Fruit fly (Drosophila melanogaster) whole organism, embryonic: ENCODE measurements around the gene Cyp28c1.

Experiments used
- ATbp ChIP-seq: fragments of 200-800 bp; sonication (Bioruptor generic); optimal IDR thresholded peaks from 2 replicates; lab custom pipeline; 2017; ENCODE audit warnings: missing biosample characterization, mild to moderate bottlenecking, missing genetic modification characterization, missing genetic modification reagents
- C15 ChIP-seq: fragments of 200-800 bp; sonication (Bioruptor generic); IDR thresholded peaks from 3 replicates; pipeline ENCODE4 v1.3.6; 2022; ENCODE audit warnings: missing biosample characterization, missing genetic modification characterization
- CG10366 ChIP-seq: fragments of 200-800 bp; sonication (Bioruptor generic); IDR thresholded peaks from 2 replicates; pipeline ENCODE4 v1.3.6; 2022; ENCODE audit warnings: missing biosample characterization, missing genetic modification characterization
- CG10462 ChIP-seq: fragments of 200-800 bp; sonication (Bioruptor generic); optimal IDR thresholded peaks from 2 replicates; lab custom pipeline; 2016; ENCODE audit warnings: missing biosample characterization, missing genetic modification characterization
- CG10565 ChIP-seq: fragments of 200-800 bp; sonication (Bioruptor generic); optimal IDR thresholded peaks from 3 replicates; lab custom pipeline; 2016; ENCODE audit warnings: missing biosample characterization, mild to moderate bottlenecking, missing genetic modification characterization
- CG10959 ChIP-seq: fragments of 200-800 bp; sonication (Bioruptor generic); IDR thresholded peaks from 2 replicates; pipeline ENCODE4 v1.3.6; 2022; ENCODE audit warnings: missing biosample characterization, missing genetic modification characterization
- CG11085 ChIP-seq: fragments of 200-800 bp; sonication (Bioruptor generic); IDR thresholded peaks from 2 replicates; pipeline ENCODE4 v1.3.6; 2022; ENCODE audit warnings: missing biosample characterization, missing genetic modification characterization
- CG14860 ChIP-seq: fragments of 200-800 bp; sonication (Bioruptor generic); IDR thresholded peaks from 3 replicates; pipeline ENCODE4 v1.3.6; 2022; ENCODE audit warnings: missing biosample characterization, missing genetic modification characterization; ENCODE audit not compliant: partially characterized antibody
- CG15269 ChIP-seq: fragments of 200-800 bp; sonication (Bioruptor generic); optimal IDR thresholded peaks from 2 replicates; lab custom pipeline; 2018; ENCODE audit warnings: missing biosample characterization, mild to moderate bottlenecking, missing genetic modification characterization, moderate library complexity
- CG16813 ChIP-seq: fragments of 200-800 bp; sonication (Bioruptor generic); IDR thresholded peaks from 3 replicates; pipeline ENCODE4 v1.3.6; 2022; ENCODE audit warnings: missing biosample characterization, missing genetic modification characterization; ENCODE audit not compliant: partially characterized antibody
- CG16815 ChIP-seq: fragments of 200-800 bp; sonication (Bioruptor generic); optimal IDR thresholded peaks from 3 replicates; lab custom pipeline; 2017; ENCODE audit warnings: missing biosample characterization, mild to moderate bottlenecking, missing genetic modification characterization
- CG17186 ChIP-seq: fragments of 200-800 bp; sonication (Bioruptor generic); optimal IDR thresholded peaks from 3 replicates; lab custom pipeline; 2017; ENCODE audit warnings: missing biosample characterization, missing genetic modification reagents, missing genetic modification characterization
- CG2202 ChIP-seq: fragments of 200-800 bp; sonication (Bioruptor generic); optimal IDR thresholded peaks from 2 replicates; lab custom pipeline; 2018; ENCODE audit warnings: missing biosample characterization, mild to moderate bottlenecking, missing genetic modification characterization
- CG2889 ChIP-seq: fragments of 200-800 bp; sonication (Bioruptor generic); IDR thresholded peaks from 3 replicates; pipeline ENCODE4 v1.3.6; 2022; ENCODE audit warnings: missing biosample characterization, missing genetic modification characterization
- CG30431 ChIP-seq: fragments of 200-800 bp; sonication (Bioruptor generic); optimal IDR thresholded peaks from 2 replicates; lab custom pipeline; 2017; ENCODE audit warnings: missing biosample characterization, missing genetic modification characterization
- CG42726 ChIP-seq: fragments of 200-800 bp; sonication (Bioruptor generic); IDR thresholded peaks from 2 replicates; pipeline ENCODE4 v1.3.6; 2022; ENCODE audit warnings: missing biosample characterization, missing genetic modification characterization; ENCODE audit not compliant: partially characterized antibody
- CG4282 ChIP-seq: fragments of 200-800 bp; sonication (Bioruptor generic); optimal IDR thresholded peaks from 2 replicates; lab custom pipeline; 2016; ENCODE audit warnings: missing biosample characterization, missing genetic modification characterization
- CG6175 ChIP-seq: fragments of 200-800 bp; sonication (Bioruptor generic); IDR thresholded peaks from 3 replicates; pipeline ENCODE4 v1.3.6; 2022; ENCODE audit warnings: missing biosample characterization, missing genetic modification characterization
- CG7928 ChIP-seq: fragments of 200-800 bp; sonication (Bioruptor generic); optimal IDR thresholded peaks from 2 replicates; lab custom pipeline; 2017; ENCODE audit warnings: missing biosample characterization, mild to moderate bottlenecking, missing genetic modification characterization
- CG7963 ChIP-seq: fragments of 200-800 bp; sonication (Bioruptor generic); IDR thresholded peaks from 3 replicates; pipeline ENCODE4 v1.3.6; 2022; ENCODE audit warnings: missing biosample characterization, missing genetic modification characterization; ENCODE audit not compliant: partially characterized antibody
- Ets65A ChIP-seq: fragments of 200-800 bp; sonication (Bioruptor generic); peaks from one replicate; lab custom pipeline; 2016; ENCODE audit warnings: missing biosample characterization, missing genetic modification characterization
- HHEX ChIP-seq: fragments of 200-800 bp; sonication (Bioruptor generic); optimal IDR thresholded peaks from 3 replicates; lab custom pipeline; 2017; ENCODE audit warnings: missing biosample characterization, mild to moderate bottlenecking, missing genetic modification characterization, missing genetic modification reagents
- Hr78 ChIP-seq, 2 experiments: fragments of 200-800 bp in 1 of 2; fragments of >200 bp in 1 of 2; sonication (Bioruptor generic) in 1 of 2; optimal IDR thresholded peaks; 2 replicates each; lab custom pipeline; 2017 to 2019; ENCODE audit warnings: missing biosample characterization in 2 of 2, missing genetic modification characterization in 2 of 2, mild to moderate bottlenecking in 1 of 2, moderate library complexity in 1 of 2
- Lpt ChIP-seq: fragments of >200 bp; optimal IDR thresholded peaks from 2 replicates; lab custom pipeline; 2018; ENCODE audit warnings: missing biosample characterization, missing genetic modification characterization
- Mes4 ChIP-seq: fragments of 200-800 bp; sonication (Bioruptor generic); optimal IDR thresholded peaks from 2 replicates; lab custom pipeline; 2016; ENCODE audit warnings: missing biosample characterization, missing genetic modification characterization
- Oaz ChIP-seq: fragments of 200-800 bp; sonication (Bioruptor generic); IDR thresholded peaks from 2 replicates; pipeline ENCODE4 v1.3.6; 2022; ENCODE audit warnings: missing biosample characterization, missing genetic modification characterization
- Oli ChIP-seq: fragments of 200-800 bp; sonication (Bioruptor generic); optimal IDR thresholded peaks from 2 replicates; lab custom pipeline; 2018; ENCODE audit warnings: missing biosample characterization, mild to moderate bottlenecking, missing genetic modification characterization, moderate library complexity
- Rfx ChIP-seq: fragments of 200-800 bp; sonication (Bioruptor generic); IDR thresholded peaks from 2 replicates; pipeline ENCODE4 v1.3.6; 2022; ENCODE audit warnings: missing biosample characterization, missing genetic modification characterization
- Scr ChIP-seq: fragments of 200-800 bp; sonication (Bioruptor generic); IDR thresholded peaks from 2 replicates; pipeline ENCODE4 v1.3.6; 2022; ENCODE audit warnings: missing biosample characterization, missing genetic modification characterization; ENCODE audit not compliant: partially characterized antibody
- Taf1 ChIP-seq: fragments of 200-800 bp; sonication (Bioruptor generic); IDR thresholded peaks from 2 replicates; pipeline ENCODE4 v1.3.6; 2022; ENCODE audit warnings: missing biosample characterization, missing genetic modification characterization
- amos ChIP-seq: fragments of 200-800 bp; sonication (Bioruptor generic); IDR thresholded peaks from 2 replicates; pipeline ENCODE4 v1.3.6; 2022; ENCODE audit warnings: missing biosample characterization, missing genetic modification characterization; ENCODE audit not compliant: partially characterized antibody
- az2 ChIP-seq: fragments of 200-800 bp; sonication (Bioruptor generic); optimal IDR thresholded peaks from 3 replicates; lab custom pipeline; 2016; ENCODE audit warnings: missing biosample characterization, missing genetic modification characterization
- bbx ChIP-seq: fragments of 200-800 bp; sonication (Bioruptor generic); IDR thresholded peaks from 2 replicates; pipeline ENCODE4 v1.3.6; 2022; ENCODE audit warnings: missing biosample characterization, missing genetic modification characterization; ENCODE audit not compliant: partially characterized antibody
- bsh ChIP-seq, 2 experiments: fragments of 200-800 bp; sonication (Bioruptor generic); optimal IDR thresholded peaks; 2 replicates each; lab custom pipeline; 2017 to 2018; ENCODE audit warnings: mild to moderate bottlenecking in 2 of 2, missing biosample characterization in 2 of 2, missing genetic modification characterization in 2 of 2, moderate library complexity in 1 of 2
- chinmo ChIP-seq: fragments of 200-800 bp; sonication (Bioruptor generic); IDR thresholded peaks from 4 replicates; pipeline ENCODE4 v1.3.6; 2022; ENCODE audit warnings: missing biosample characterization, missing genetic modification characterization; ENCODE audit not compliant: partially characterized antibody
- crol ChIP-seq: fragments of 200-800 bp; sonication (Bioruptor generic); IDR thresholded peaks from 2 replicates; pipeline ENCODE4 v1.3.6; 2022; ENCODE audit warnings: missing biosample characterization, missing genetic modification characterization
- dan ChIP-seq: fragments of 200-800 bp; sonication (Bioruptor generic); IDR thresholded peaks from 2 replicates; pipeline ENCODE4 v1.3.6; 2022; ENCODE audit warnings: missing biosample characterization, missing genetic modification characterization
- dati ChIP-seq: fragments of 200-800 bp; sonication (Bioruptor generic); IDR thresholded peaks from 2 replicates; pipeline ENCODE4 v1.3.6; 2022; ENCODE audit warnings: missing biosample characterization, missing genetic modification characterization
- dm ChIP-seq: fragments of 200-800 bp; sonication (Bioruptor generic); optimal IDR thresholded peaks from 3 replicates; lab custom pipeline; 2016; ENCODE audit warnings: missing biosample characterization, missing genetic modification characterization
- eyg ChIP-seq: fragments of 200-800 bp; sonication (Bioruptor generic); optimal IDR thresholded peaks from 3 replicates; lab custom pipeline; 2016; ENCODE audit warnings: missing biosample characterization, missing genetic modification characterization
- gce ChIP-seq: fragments of 200-800 bp; sonication (Bioruptor generic); IDR thresholded peaks from 3 replicates; pipeline ENCODE4 v1.3.6; 2022; ENCODE audit warnings: missing biosample characterization, missing genetic modification characterization
- jumu ChIP-seq: fragments of 200-800 bp; sonication (Bioruptor generic); optimal IDR thresholded peaks from 3 replicates; lab custom pipeline; 2016; ENCODE audit warnings: missing biosample characterization, missing genetic modification characterization
- lola ChIP-seq, 3 experiments: fragments of >200 bp in 2 of 3; fragments of 200-800 bp in 1 of 3; sonication (Bioruptor generic) in 1 of 3; optimal IDR thresholded peaks; 2 replicates each; lab custom pipeline; 2017 to 2019; ENCODE audit warnings: missing biosample characterization in 3 of 3, missing genetic modification characterization in 3 of 3, mild to moderate bottlenecking in 1 of 3, moderate library complexity in 1 of 3
- maf-S ChIP-seq: fragments of 200-800 bp; sonication (Bioruptor generic); optimal IDR thresholded peaks from 2 replicates; lab custom pipeline; 2016; ENCODE audit warnings: missing biosample characterization, missing genetic modification characterization
- nerfin-2 ChIP-seq: fragments of 200-800 bp; sonication (Bioruptor generic); IDR thresholded peaks from 2 replicates; pipeline ENCODE4 v1.3.6; 2022; ENCODE audit warnings: missing biosample characterization, missing genetic modification characterization; ENCODE audit not compliant: partially characterized antibody
- salm ChIP-seq: fragments of 200-800 bp; sonication (Bioruptor generic); optimal IDR thresholded peaks from 2 replicates; lab custom pipeline; 2018; ENCODE audit warnings: missing biosample characterization, mild to moderate bottlenecking, missing genetic modification characterization
- scrt ChIP-seq: fragments of 200-800 bp; sonication (Bioruptor generic); optimal IDR thresholded peaks from 2 replicates; lab custom pipeline; 2018; ENCODE audit warnings: missing biosample characterization, mild to moderate bottlenecking, missing genetic modification characterization, moderate library complexity
- sens-2 ChIP-seq: fragments of 200-800 bp; sonication (Bioruptor generic); IDR thresholded peaks from 2 replicates; pipeline ENCODE4 v1.3.6; 2022; ENCODE audit warnings: missing biosample characterization, missing genetic modification characterization
- sisA ChIP-seq: fragments of 200-800 bp; sonication (Bioruptor generic); IDR thresholded peaks from 2 replicates; pipeline ENCODE4 v1.3.6; 2022; ENCODE audit warnings: missing biosample characterization, missing genetic modification characterization
- usp ChIP-seq: fragments of >200 bp; optimal IDR thresholded peaks from 2 replicates; lab custom pipeline; 2017; ENCODE audit warnings: missing biosample characterization, missing genetic modification characterization
- zfh2 ChIP-seq: fragments of 200-800 bp; sonication (Bioruptor generic); optimal IDR thresholded peaks from 2 replicates; lab custom pipeline; 2016; ENCODE audit warnings: missing biosample characterization, missing genetic modification characterization

The Cyp28c1 gene

DNA sequence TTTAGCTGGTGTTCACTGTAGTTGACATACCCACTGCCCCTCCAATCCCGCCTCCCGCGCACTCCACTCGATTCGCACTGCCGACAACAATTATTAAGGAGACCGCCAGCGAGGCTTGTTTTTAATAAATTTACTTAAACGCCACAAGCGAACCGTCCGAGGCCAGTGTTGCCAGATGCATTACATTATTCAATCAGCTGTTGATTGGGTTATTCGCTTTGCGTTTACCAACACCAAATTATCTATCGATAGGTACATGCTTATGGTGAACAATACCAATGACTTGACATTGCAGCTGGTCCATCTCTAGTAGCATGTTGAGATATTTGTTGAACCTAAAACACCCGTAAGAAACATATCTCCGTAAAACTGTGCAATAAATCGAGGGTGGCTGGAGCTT is 47.6 kb downstream of the Cyp28c1 start, which contains the start of the genes CG10353 and SelG (continued):
- TF ChIP-seq CG16815 (GFP tag; lab: Kevin White, UChicago) (no peak), nerfin-2 (GFP tag; lab: Robert Waterston, UW) (peak; percentile 56; the same call in 1 of the 2 replicates), jumu (GFP tag; lab: Kevin White, UChicago) (peak; percentile 36), scrt (GFP tag; lab: Kevin White, UChicago) (peak; percentile 23), usp (GFP tag; lab: Kevin White, UChicago) (no peak), Oli (tag; lab: Kevin White, UChicago) (no peak), CG2202 (tag; lab: Kevin White, UChicago) (no peak), Oaz (GFP tag; lab: Robert Waterston, UW) (no peak), CG10462 (no peak), bbx (GFP tag; lab: Robert Waterston, UW) (peak; percentile 86), Mes4 (GFP tag; lab: Kevin White, UChicago) (peak; percentile 10), CG10565 (GFP tag; lab: Kevin White, UChicago) (no peak), HHEX (GFP tag; lab: Kevin White, UChicago) (peak; percentile 2), gce (GFP tag; lab: Robert Waterston, UW) (no peak), CG4282 (GFP tag; lab: Kevin White, UChicago) (no peak), Taf1 (GFP tag; lab: Robert Waterston, UW) (no peak), CG11085 (GFP tag; lab: Robert Waterston, UW) (no peak), dan (no peak), Lpt (no peak), salm (no peak), CG16813 (GFP tag; lab: Robert Waterston, UW) (peak; percentile 79), CG30431 (GFP tag; lab: Kevin White, UChicago) (no peak), amos (GFP tag; lab: Robert Waterston, UW) (peak; percentile 89), Ets65A (GFP tag; lab: Kevin White, UChicago) (peak; percentile 83), dm (GFP tag; lab: Kevin White, UChicago) (peak; percentile 65), Hr78 (GFP tag; optimal IDR thresholded peaks at IDR 0.05; lab: Kevin White, UChicago) (no peak), zfh2 (GFP tag; lab: Kevin White, UChicago) (peak; percentile 58), lola (GFP tag; optimal IDR thresholded peaks at IDR 0.05; lab: Kevin White, UChicago) (no peak), maf-S (peak; percentile 44), CG14860 (GFP tag; lab: Robert Waterston, UW) (peak; percentile 65), CG6175 (no peak), sisA (GFP tag; lab: Robert Waterston, UW) (no peak), ATbp (GFP tag; lab: Kevin White, UChicago) (no peak), az2 (GFP tag; lab: Kevin White, UChicago) (no peak), CG10366 (GFP tag; lab: Robert Waterston, UW) (0 out of 2 replicates have a peak, but pooled peaks have one; percentile 11), CG7963 (GFP tag; lab: Robert Waterston, UW) (peak; percentile 63; the same call in 2 of the 3 replicates), chinmo (GFP tag; lab: Robert Waterston, UW) (peak; percentile 74; the same call in 2 of the 4 replicates), CG2889 (GFP tag; lab: Robert Waterston, UW) (no peak), sens-2 (GFP tag; lab: Robert Waterston, UW) (no peak), dati (GFP tag; lab: Robert Waterston, UW) (no peak), CG7928 (GFP tag; lab: Kevin White, UChicago) (no peak), CG15269 (no peak), bsh (GFP tag; optimal IDR thresholded peaks at IDR 0.05; lab: Kevin White, UChicago) (no peak), CG42726 (GFP tag; lab: Robert Waterston, UW) (peak; percentile 70; the same call in 1 of the 2 replicates), Rfx (GFP tag; lab: Robert Waterston, UW) (peak; percentile 59), C15 (GFP tag; lab: Robert Waterston, UW) (no peak), CG17186 (GFP tag; lab: Kevin White, UChicago) (peak; percentile 17), CG10959 (no peak), crol (no peak), eyg (GFP tag; lab: Kevin White, UChicago) (peak; percentile 38), Scr (GFP tag; lab: Robert Waterston, UW) (peak; percentile 80)
